Fruit fly (Drosophila melanogaster) whole organism, embryonic: ENCODE results near the gene TFAM.

Source experiments
- Ada2b ChIP-seq: fragments of 200-800 bp; sonication (Bioruptor generic); IDR thresholded peaks from 2 replicates; pipeline ENCODE4 v1.3.6; 2022; ENCODE audit warnings: missing biosample characterization, missing genetic modification characterization
- Adf1 ChIP-seq: fragments of 200-800 bp; sonication (Bioruptor generic); IDR thresholded peaks from 2 replicates; pipeline ENCODE4 v1.3.6; 2022; ENCODE audit warnings: missing biosample characterization, missing genetic modification characterization
- Aef1 ChIP-seq: fragments of 200-800 bp; sonication (Bioruptor generic); IDR thresholded peaks from 3 replicates; pipeline ENCODE4 v1.3.6; 2022; ENCODE audit warnings: missing biosample characterization, missing genetic modification characterization
- CG10959 ChIP-seq: fragments of 200-800 bp; sonication (Bioruptor generic); IDR thresholded peaks from 2 replicates; pipeline ENCODE4 v1.3.6; 2022; ENCODE audit warnings: missing biosample characterization, missing genetic modification characterization
- CG12071 ChIP-seq: fragments of 200-800 bp; sonication (Bioruptor generic); optimal IDR thresholded peaks from 3 replicates; lab custom pipeline; 2018; ENCODE audit warnings: missing biosample characterization, mild to moderate bottlenecking, missing genetic modification characterization
- CG12942 ChIP-seq: fragments of 200-800 bp; sonication (Bioruptor generic); optimal IDR thresholded peaks from 3 replicates; lab custom pipeline; 2016; ENCODE audit warnings: missing biosample characterization, missing genetic modification characterization
- CG13624 ChIP-seq: fragments of 200-800 bp; sonication (Bioruptor generic); optimal IDR thresholded peaks from 2 replicates; lab custom pipeline; 2016; ENCODE audit warnings: missing biosample characterization, missing genetic modification characterization
- CG13775 ChIP-seq: fragments of 200-800 bp; sonication (Bioruptor generic); optimal IDR thresholded peaks from 3 replicates; lab custom pipeline; 2017; ENCODE audit warnings: missing biosample characterization, mild to moderate bottlenecking, missing genetic modification characterization
- CG14441 ChIP-seq: fragments of 200-800 bp; sonication (Bioruptor generic); IDR thresholded peaks from 2 replicates; pipeline ENCODE4 v1.3.6; 2022; ENCODE audit warnings: missing biosample characterization, missing genetic modification characterization
- CG15269 ChIP-seq: fragments of 200-800 bp; sonication (Bioruptor generic); optimal IDR thresholded peaks from 2 replicates; lab custom pipeline; 2018; ENCODE audit warnings: missing biosample characterization, mild to moderate bottlenecking, missing genetic modification characterization, moderate library complexity
- CG1602 ChIP-seq: fragments of 200-800 bp; sonication (Bioruptor generic); optimal IDR thresholded peaks from 3 replicates; lab custom pipeline; 2016; ENCODE audit warnings: missing biosample characterization, missing genetic modification characterization
- CG17359 ChIP-seq: fragments of 200-800 bp; sonication (Bioruptor generic); optimal IDR thresholded peaks from 3 replicates; lab custom pipeline; 2018; ENCODE audit warnings: missing biosample characterization, mild to moderate bottlenecking, missing genetic modification characterization, moderate library complexity
- CG18011 ChIP-seq: fragments of 200-800 bp; sonication (Bioruptor generic); optimal IDR thresholded peaks from 2 replicates; lab custom pipeline; 2017; ENCODE audit warnings: missing biosample characterization, missing genetic modification characterization, mild to moderate bottlenecking, moderate library complexity, missing genotype
- CG18599 ChIP-seq: fragments of 200-800 bp; sonication (Bioruptor generic); optimal IDR thresholded peaks from 3 replicates; lab custom pipeline; 2017; ENCODE audit warnings: missing biosample characterization, missing genetic modification characterization, mild to moderate bottlenecking, moderate library complexity, missing genetic modification reagents
- CG2120 ChIP-seq: fragments of 200-800 bp; sonication (Bioruptor generic); optimal IDR thresholded peaks from 3 replicates; lab custom pipeline; 2016; ENCODE audit warnings: missing biosample characterization, missing genetic modification characterization
- CG30020 ChIP-seq: fragments of 200-800 bp; optimal IDR thresholded peaks from 2 replicates; lab custom pipeline; 2019; ENCODE audit warnings: missing biosample characterization, mild to moderate bottlenecking, missing genetic modification characterization, moderate library complexity
- CG30431 ChIP-seq: fragments of 200-800 bp; sonication (Bioruptor generic); optimal IDR thresholded peaks from 2 replicates; lab custom pipeline; 2017; ENCODE audit warnings: missing biosample characterization, missing genetic modification characterization
- CG32772 ChIP-seq: fragments of 200-800 bp; sonication (Bioruptor generic); IDR thresholded peaks from 2 replicates; pipeline ENCODE4 v1.3.6; 2022; ENCODE audit warnings: missing biosample characterization, missing genetic modification characterization
- CG3407 ChIP-seq: fragments of 200-800 bp; sonication (Bioruptor generic); optimal IDR thresholded peaks from 2 replicates; lab custom pipeline; 2018; ENCODE audit warnings: missing biosample characterization, mild to moderate bottlenecking, missing genetic modification characterization
- CG6272 ChIP-seq: fragments of 200-800 bp; sonication (Bioruptor generic); IDR thresholded peaks from 2 replicates; pipeline ENCODE4 v1.3.6; 2022; ENCODE audit warnings: missing biosample characterization, missing genetic modification characterization
- CG9797 ChIP-seq: fragments of 200-800 bp; sonication (Bioruptor generic); optimal IDR thresholded peaks from 3 replicates; lab custom pipeline; 2018; ENCODE audit warnings: missing biosample characterization, mild to moderate bottlenecking, missing genetic modification characterization
- D19B ChIP-seq: fragments of 200-800 bp; sonication (Bioruptor generic); optimal IDR thresholded peaks from 2 replicates; lab custom pipeline; 2017; ENCODE audit warnings: missing biosample characterization, mild to moderate bottlenecking, missing genetic modification characterization
- Deaf1 ChIP-seq: fragments of 200-800 bp; optimal IDR thresholded peaks from 3 replicates; lab custom pipeline; 2019; ENCODE audit warnings: missing biosample characterization, mild to moderate bottlenecking, missing genetic modification characterization, moderate library complexity
- Gsc ChIP-seq: fragments of 200-800 bp; sonication (Bioruptor generic); IDR thresholded peaks from 2 replicates; pipeline ENCODE4 v1.3.6; 2022; ENCODE audit warnings: missing biosample characterization, missing genetic modification characterization
- Hr78 ChIP-seq, 2 experiments: fragments of 200-800 bp in 1 of 2; fragments of >200 bp in 1 of 2; sonication (Bioruptor generic) in 1 of 2; optimal IDR thresholded peaks; 2 replicates each; lab custom pipeline; 2017 to 2019; ENCODE audit warnings: missing biosample characterization in 2 of 2, missing genetic modification characterization in 2 of 2, mild to moderate bottlenecking in 1 of 2, moderate library complexity in 1 of 2
- Jarid2 ChIP-seq: fragments of 200-800 bp; sonication (Bioruptor generic); optimal IDR thresholded peaks from 3 replicates; lab custom pipeline; 2017; ENCODE audit warnings: mild to moderate bottlenecking, missing biosample characterization, missing genetic modification reagents, missing genetic modification characterization
- Meics ChIP-seq: fragments of 200-800 bp; sonication (Bioruptor generic); optimal IDR thresholded peaks from 2 replicates; lab custom pipeline; 2017; ENCODE audit warnings: missing biosample characterization, mild to moderate bottlenecking, missing genetic modification characterization
- Mrtf ChIP-seq: fragments of 200-800 bp; sonication (Bioruptor generic); IDR thresholded peaks from 3 replicates; pipeline ENCODE4 v1.3.6; 2022; ENCODE audit warnings: missing biosample characterization, missing genetic modification characterization
- Sry-β ChIP-seq: fragments of 200-800 bp; sonication (Bioruptor generic); optimal IDR thresholded peaks from 2 replicates; lab custom pipeline; 2018; ENCODE audit warnings: missing biosample characterization, mild to moderate bottlenecking, missing genetic modification characterization, moderate library complexity
- Xbp1 ChIP-seq: fragments of 200-800 bp; sonication (Bioruptor generic); optimal IDR thresholded peaks from 3 replicates; lab custom pipeline; 2016; ENCODE audit warnings: missing biosample characterization, mild to moderate bottlenecking, missing genetic modification characterization
- ab ChIP-seq: fragments of 200-800 bp; sonication (Bioruptor generic); optimal IDR thresholded peaks from 2 replicates; lab custom pipeline; 2016; ENCODE audit warnings: missing biosample characterization, missing genetic modification characterization
- bbx ChIP-seq: fragments of 200-800 bp; sonication (Bioruptor generic); IDR thresholded peaks from 2 replicates; pipeline ENCODE4 v1.3.6; 2022; ENCODE audit warnings: missing biosample characterization, missing genetic modification characterization; ENCODE audit not compliant: partially characterized antibody
- bowl ChIP-seq: fragments of 200-800 bp; sonication (Bioruptor generic); IDR thresholded peaks from 2 replicates; pipeline ENCODE4 v1.3.6; 2022; ENCODE audit warnings: missing biosample characterization, missing genetic modification characterization
- corto ChIP-seq: fragments of 200-800 bp; sonication (Bioruptor generic); optimal IDR thresholded peaks from 2 replicates; lab custom pipeline; 2016; ENCODE audit warnings: missing biosample characterization, mild to moderate bottlenecking, missing genetic modification characterization, moderate library complexity
- fd102C ChIP-seq: fragments of 200-800 bp; sonication (Bioruptor generic); optimal IDR thresholded peaks from 2 replicates; lab custom pipeline; 2018; ENCODE audit warnings: missing biosample characterization, mild to moderate bottlenecking, missing genetic modification characterization, moderate library complexity
- gcm2 ChIP-seq: fragments of 200-800 bp; sonication (Bioruptor generic); optimal IDR thresholded peaks from 2 replicates; lab custom pipeline; 2016; ENCODE audit warnings: missing biosample characterization, missing genetic modification characterization
- lola ChIP-seq, 3 experiments: fragments of >200 bp in 2 of 3; fragments of 200-800 bp in 1 of 3; sonication (Bioruptor generic) in 1 of 3; optimal IDR thresholded peaks; 2 replicates each; lab custom pipeline; 2017 to 2019; ENCODE audit warnings: missing biosample characterization in 3 of 3, missing genetic modification characterization in 3 of 3, mild to moderate bottlenecking in 1 of 3, moderate library complexity in 1 of 3
- mirr ChIP-seq: fragments of 200-800 bp; sonication (Bioruptor generic); optimal IDR thresholded peaks from 3 replicates; lab custom pipeline; 2018; ENCODE audit warnings: missing biosample characterization, mild to moderate bottlenecking, missing genetic modification characterization
- mld ChIP-seq: fragments of 200-800 bp; sonication (Bioruptor generic); IDR thresholded peaks from 3 replicates; pipeline ENCODE4 v1.3.6; 2022; ENCODE audit warnings: missing biosample characterization, missing genetic modification characterization; ENCODE audit not compliant: partially characterized antibody
- nom ChIP-seq: fragments of 200-800 bp; sonication (Bioruptor generic); optimal IDR thresholded peaks from 2 replicates; lab custom pipeline; 2017; ENCODE audit warnings: missing biosample characterization, missing genetic modification characterization, mild to moderate bottlenecking, moderate library complexity, missing genetic modification reagents
- pan ChIP-seq, 4 experiments: fragments of >200 bp in 3 of 4; fragments of 200-800 bp in 1 of 4; sonication (Bioruptor generic) in 1 of 4; optimal IDR thresholded peaks in 3 of 4; IDR thresholded peaks in 1 of 4; 2 replicates each; pipeline versions ENCODE4 v1.3.6 to Lab custom; 2017 to 2022; ENCODE audit warnings: missing biosample characterization in 2 of 4, missing genetic modification characterization in 2 of 4, mixed read lengths in 1 of 4
- schlank ChIP-seq: fragments of 200-800 bp; sonication (Bioruptor generic); optimal IDR thresholded peaks from 2 replicates; lab custom pipeline; 2018; ENCODE audit warnings: missing biosample characterization, mild to moderate bottlenecking, missing genetic modification characterization
- sima ChIP-seq: fragments of 200-800 bp; sonication (Bioruptor generic); optimal IDR thresholded peaks from 2 replicates; lab custom pipeline; 2016; ENCODE audit warnings: missing biosample characterization, missing genetic modification characterization
- wor ChIP-seq: fragments of 200-800 bp; sonication (Bioruptor generic); IDR thresholded peaks from 2 replicates; pipeline ENCODE4 v1.3.6; 2022; ENCODE audit warnings: missing biosample characterization, missing genetic modification characterization
- yki ChIP-seq: fragments of >200 bp; optimal IDR thresholded peaks from 3 replicates; lab custom pipeline; 2018
- z ChIP-seq: fragments of 200-800 bp; sonication (Bioruptor generic); IDR thresholded peaks from 3 replicates; pipeline ENCODE4 v1.3.6; 2022; ENCODE audit warnings: missing biosample characterization, missing genetic modification characterization
- zen2 ChIP-seq: fragments of 200-800 bp; sonication (Bioruptor generic); IDR thresholded peaks from 3 replicates; pipeline ENCODE4 v1.3.6; 2022; ENCODE audit warnings: missing biosample characterization, missing genetic modification characterization; ENCODE audit not compliant: partially characterized antibody

TFAM gene

DNA sequence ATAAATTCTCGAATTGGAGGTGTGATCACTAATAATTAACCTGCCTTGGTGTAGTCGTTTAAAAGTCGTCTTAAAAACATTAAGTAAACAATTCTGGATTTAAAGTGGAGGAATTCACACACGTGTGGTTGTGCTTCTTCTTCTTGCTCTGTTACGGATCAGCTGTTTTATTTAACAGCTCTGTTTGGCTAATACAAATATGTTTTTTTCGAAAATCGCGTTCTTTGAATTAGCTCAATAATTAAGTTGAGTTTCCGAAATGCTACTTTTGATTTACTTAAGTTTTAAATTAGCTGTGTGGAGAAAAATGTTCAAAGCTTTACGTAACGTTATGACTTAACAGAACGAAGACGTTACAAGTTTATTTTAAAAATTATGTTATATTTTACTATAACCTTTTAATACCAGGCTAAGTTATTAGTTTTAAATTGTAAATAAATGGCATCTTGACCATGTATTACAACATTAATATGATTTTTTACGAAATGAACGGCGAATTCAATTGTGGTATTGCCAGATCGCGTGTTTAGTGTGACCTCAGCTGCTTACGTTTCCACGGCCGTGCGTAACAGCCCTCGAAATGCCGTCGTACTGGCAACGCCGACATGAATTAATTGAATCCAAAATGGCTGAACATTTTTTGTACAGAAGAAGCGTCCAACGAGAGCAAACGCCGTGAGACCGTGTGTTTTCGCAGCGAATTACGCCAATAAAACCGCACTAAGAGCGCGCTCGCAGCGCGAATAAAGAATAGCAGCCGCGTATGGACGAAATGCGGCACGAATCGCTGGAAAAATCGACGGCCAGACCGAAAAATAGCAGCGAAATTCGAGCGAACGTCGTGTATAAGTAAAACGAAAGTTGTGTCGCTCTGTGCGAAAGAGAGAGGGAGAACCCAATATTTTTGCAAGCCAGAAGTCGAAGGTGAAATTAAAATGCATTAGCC, 16.0 kb upstream of the TFAM start, which contains the start of the genes Pus1 and bon (continued):
- TF ChIP-seq bbx (peak; percentile 23; the same call in 1 of the 2 replicates), lola (GFP tag; optimal IDR thresholded peaks at IDR 0.05; lab: Kevin White, UChicago) (no peak), Aef1 (no peak), Gsc (GFP tag; lab: Robert Waterston, UW) (no peak), CG6272 (no peak), D19B (no peak), Sry-β (GFP tag; lab: Kevin White, UChicago) (no peak), zen2 (GFP tag; lab: Robert Waterston, UW) (no peak), Xbp1 (peak; percentile 39), CG2120 (GFP tag; lab: Kevin White, UChicago) (peak; percentile 50)

- TF ChIP-seq CG13624 (GFP tag; lab: Kevin White, UChicago) (no peak), Hr78 (GFP tag; optimal IDR thresholded peaks at IDR 0.05; lab: Kevin White, UChicago) (no peak), CG12071 (GFP tag; lab: Kevin White, UChicago) (no peak), Deaf1 (tag; lab: Kevin White, UChicago) (no peak), schlank (tag; lab: Kevin White, UChicago) (no peak), Meics (peak; percentile 55), z (GFP tag; lab: Robert Waterston, UW) (no peak), CG9797 (GFP tag; lab: Kevin White, UChicago) (peak; percentile 59), CG10959 (GFP tag; lab: Robert Waterston, UW) (no peak), Jarid2 (GFP tag; lab: Kevin White, UChicago) (no peak), CG13775 (GFP tag; lab: Kevin White, UChicago) (peak; percentile 56), CG18599 (peak; percentile 48), mirr (GFP tag; lab: Kevin White, UChicago) (no peak), bowl (no peak), mld (GFP tag; lab: Robert Waterston, UW) (no peak), corto (GFP tag; lab: Kevin White, UChicago) (no peak), ab (no peak), fd102C (GFP tag; lab: Kevin White, UChicago) (no peak), yki (no peak), CG14441 (peak; percentile 47; the same call in 1 of the 2 replicates), Ada2b (peak; percentile 38), gcm2 (GFP tag; lab: Kevin White, UChicago) (no peak), lola (GFP tag; optimal IDR thresholded peaks at IDR 0.05; lab: Kevin White, UChicago) (peak in 1 of 3 experiments; percentile 25), CG18011 (GFP tag; lab: Kevin White, UChicago) (peak; percentile 25), CG3407 (no peak), CG12942 (GFP tag; lab: Kevin White, UChicago) (peak; percentile 35), Mrtf (no peak), CG1602 (GFP tag; lab: Kevin White, UChicago) (peak; percentile 20), CG30431 (GFP tag; lab: Kevin White, UChicago) (no peak), sima (GFP tag; lab: Kevin White, UChicago) (no peak), nom (GFP tag; lab: Kevin White, UChicago) (no peak), CG30020 (tag; lab: Kevin White, UChicago) (peak; percentile 38), pan (optimal IDR thresholded peaks at IDR 0.05; lab: Kevin White, UChicago) (no peak), pan (GFP tag; optimal IDR thresholded peaks at IDR 0.05 in 1 of 2, IDR thresholded peaks at IDR 0.05 in 1 of 2) (peak in 1 of 2 experiments; percentile 65), CG17359 (tag; lab: Kevin White, UChicago) (peak; percentile 60), Adf1 (no peak), CG15269 (tag; lab: Kevin White, UChicago) (no peak), CG32772 (GFP tag; lab: Robert Waterston, UW) (0 out of 2 replicates have a peak, but pooled peaks have one; percentile 30), wor (no peak)
Observed at dm6 chr3R:20588480-20588785, 11.6 kb upstream of the TFAM start, which contains the start of gene Srp72. Srp72 (plus strand) TSS chr3R:20588711.
